Worm (Caenorhabditis elegans) whole organism, L3 larva: Measurements from ENCODE around the gene mars-1.

ENCODE experiments used
- lin-39 ChIP-seq: fragments of 150-350 bp; optimal IDR thresholded peaks from 2 replicates; lab custom pipeline; 2018; ENCODE audit warnings: missing biosample characterization, missing genetic modification reagents, missing genetic modification characterization
- nfya-1 ChIP-seq: sonication (generic microtip); optimal IDR thresholded peaks from 2 replicates; lab custom pipeline; 2017; ENCODE audit warnings: missing genetic modification characterization, mild to moderate bottlenecking, missing compliant biosample characterization, antibody characterized with exemption, moderate library complexity; ENCODE audit not compliant: insufficient read depth
- skn-1 ChIP-seq: fragments of 150-350 bp; optimal IDR thresholded peaks from 2 replicates; lab custom pipeline; 2014; ENCODE audit warnings: missing biosample characterization, missing genetic modification characterization

DNA sequence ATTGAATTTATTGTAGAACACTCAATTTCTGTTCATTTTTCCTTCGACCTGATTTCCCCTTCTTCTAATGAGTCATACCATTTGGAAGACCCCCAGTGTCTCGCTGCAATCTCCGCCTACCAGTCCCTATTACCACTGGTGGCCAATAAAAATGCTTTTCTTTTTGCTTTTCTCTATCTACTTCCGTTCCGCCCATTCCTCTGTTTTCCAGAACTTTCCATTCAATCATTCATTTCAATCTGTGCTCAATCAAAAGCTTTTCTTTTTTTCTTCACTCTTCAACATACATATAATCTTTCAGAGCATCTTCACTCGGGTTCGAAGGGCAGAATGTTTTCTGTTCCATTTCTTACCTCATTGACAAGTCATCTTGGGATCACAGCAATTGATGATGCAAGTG lies 38.3 kb upstream of the mars-1 start, which contains the start of gene inx-8:
- TF ChIP-seq nfya-1 (tag; lab: Kevin White, UChicago) (no peak), skn-1 (tag; lab: Kevin White, UChicago) (no peak), lin-39 (tag; lab: Kevin White, UChicago) (no peak)
